Fruit fly (Drosophila melanogaster) whole organism, embryonic: ENCODE measurements around the gene CG15390.

Experiments
- Abd-B ChIP-seq: fragments of 200-800 bp; sonication (Bioruptor generic); optimal IDR thresholded peaks from 2 replicates; lab custom pipeline; 2018; ENCODE audit warnings: missing biosample characterization, mild to moderate bottlenecking, missing genetic modification characterization, moderate library complexity
- BtbVII ChIP-seq: fragments of 200-800 bp; sonication (Bioruptor generic); optimal IDR thresholded peaks from 3 replicates; lab custom pipeline; 2017; ENCODE audit warnings: missing biosample characterization, mild to moderate bottlenecking, missing genetic modification characterization
- CG10147 ChIP-seq: fragments of 200-800 bp; sonication (Bioruptor generic); optimal IDR thresholded peaks from 2 replicates; lab custom pipeline; 2019; ENCODE audit warnings: missing biosample characterization, mild to moderate bottlenecking, missing genetic modification characterization, moderate library complexity
- CG10565 ChIP-seq: fragments of 200-800 bp; sonication (Bioruptor generic); optimal IDR thresholded peaks from 3 replicates; lab custom pipeline; 2016; ENCODE audit warnings: missing biosample characterization, mild to moderate bottlenecking, missing genetic modification characterization
- CG11247 ChIP-seq: fragments of 200-800 bp; sonication (Bioruptor generic); IDR thresholded peaks from 2 replicates; pipeline ENCODE4 v1.3.6; 2022; ENCODE audit warnings: missing biosample characterization, missing genetic modification characterization
- CG11504 ChIP-seq: fragments of 200-800 bp; sonication (Bioruptor generic); optimal IDR thresholded peaks from 3 replicates; lab custom pipeline; 2019; ENCODE audit warnings: missing biosample characterization, mild to moderate bottlenecking, missing genetic modification characterization, moderate library complexity
- CG11560 ChIP-seq: fragments of 200-800 bp; sonication (Bioruptor generic); IDR thresholded peaks from 3 replicates; pipeline ENCODE4 v1.3.6; 2022; ENCODE audit warnings: missing biosample characterization, missing genetic modification characterization
- CG11696 ChIP-seq: fragments of 200-800 bp; sonication (Bioruptor generic); IDR thresholded peaks from 2 replicates; pipeline ENCODE4 v1.3.6; 2022; ENCODE audit warnings: missing biosample characterization, missing genetic modification characterization
- CG12236 ChIP-seq: fragments of 200-800 bp; sonication (Bioruptor generic); optimal IDR thresholded peaks from 2 replicates; lab custom pipeline; 2016; ENCODE audit warnings: missing biosample characterization, missing genetic modification characterization
- CG1233 ChIP-seq: fragments of 200-800 bp; sonication (Bioruptor generic); optimal IDR thresholded peaks from 4 replicates; lab custom pipeline; 2018; ENCODE audit warnings: missing biosample characterization, mild to moderate bottlenecking, missing genetic modification characterization
- CG12744 ChIP-seq: fragments of 200-800 bp; sonication (Bioruptor generic); optimal IDR thresholded peaks from 2 replicates; lab custom pipeline; 2016; ENCODE audit warnings: missing biosample characterization, missing genetic modification characterization
- CG13624 ChIP-seq: fragments of 200-800 bp; sonication (Bioruptor generic); optimal IDR thresholded peaks from 2 replicates; lab custom pipeline; 2016; ENCODE audit warnings: missing biosample characterization, missing genetic modification characterization
- CG14050 ChIP-seq: fragments of 200-800 bp; sonication (Bioruptor generic); IDR thresholded peaks from 3 replicates; pipeline ENCODE4 v1.3.6; 2022; ENCODE audit warnings: missing biosample characterization, missing genetic modification characterization
- CG15269 ChIP-seq: fragments of 200-800 bp; sonication (Bioruptor generic); optimal IDR thresholded peaks from 2 replicates; lab custom pipeline; 2018; ENCODE audit warnings: missing biosample characterization, mild to moderate bottlenecking, missing genetic modification characterization, moderate library complexity
- CG17359 ChIP-seq: fragments of 200-800 bp; sonication (Bioruptor generic); optimal IDR thresholded peaks from 3 replicates; lab custom pipeline; 2018; ENCODE audit warnings: missing biosample characterization, mild to moderate bottlenecking, missing genetic modification characterization, moderate library complexity
- CG2678 ChIP-seq: fragments of 200-800 bp; sonication (Bioruptor generic); optimal IDR thresholded peaks from 3 replicates; lab custom pipeline; 2019; ENCODE audit warnings: missing biosample characterization, mild to moderate bottlenecking, missing genetic modification characterization, moderate library complexity
- CG2889 ChIP-seq: fragments of 200-800 bp; sonication (Bioruptor generic); IDR thresholded peaks from 3 replicates; pipeline ENCODE4 v1.3.6; 2022; ENCODE audit warnings: missing biosample characterization, missing genetic modification characterization
- CG34224 ChIP-seq: fragments of 200-800 bp; sonication (Bioruptor generic); IDR thresholded peaks from 3 replicates; pipeline ENCODE4 v1.3.6; 2022; ENCODE audit warnings: missing biosample characterization, missing genetic modification characterization; ENCODE audit not compliant: partially characterized antibody
- CG3847 ChIP-seq: fragments of 200-800 bp; sonication (Bioruptor generic); IDR thresholded peaks from 2 replicates; pipeline ENCODE4 v1.3.6; 2022; ENCODE audit warnings: missing biosample characterization, missing genetic modification characterization
- CG4282 ChIP-seq: fragments of 200-800 bp; sonication (Bioruptor generic); optimal IDR thresholded peaks from 2 replicates; lab custom pipeline; 2016; ENCODE audit warnings: missing biosample characterization, missing genetic modification characterization
- CG6683 ChIP-seq: fragments of 200-800 bp; sonication (Bioruptor generic); optimal IDR thresholded peaks from 2 replicates; lab custom pipeline; 2017; ENCODE audit warnings: missing biosample characterization, mild to moderate bottlenecking, missing genetic modification characterization, missing genetic modification reagents
- CG8281 ChIP-seq: fragments of 200-800 bp; sonication (Bioruptor generic); optimal IDR thresholded peaks from 2 replicates; lab custom pipeline; 2018; ENCODE audit warnings: missing biosample characterization, mild to moderate bottlenecking, missing genetic modification characterization, moderate library complexity
- CrebB ChIP-seq: fragments of 200-800 bp; sonication (Bioruptor generic); optimal IDR thresholded peaks from 3 replicates; lab custom pipeline; 2018; ENCODE audit warnings: missing biosample characterization, mild to moderate bottlenecking, missing genetic modification characterization
- D ChIP-seq, 2 experiments: fragments of 200-800 bp in 1 of 2; fragments of >200 bp in 1 of 2; sonication (Bioruptor generic) in 1 of 2; optimal IDR thresholded peaks; 2 replicates in 1 of 2; 3 replicates in 1 of 2; lab custom pipeline; 2017; ENCODE audit warnings: mild to moderate bottlenecking in 1 of 2, missing biosample characterization in 1 of 2, missing genetic modification characterization in 1 of 2, missing genetic modification reagents in 1 of 2
- Dref ChIP-seq: fragments of 200-800 bp; sonication (Bioruptor generic); IDR thresholded peaks from 2 replicates; pipeline ENCODE4 v1.3.6; 2022; ENCODE audit warnings: missing biosample characterization, missing genetic modification characterization
- Eip74EF ChIP-seq, 2 experiments: fragments of 200-800 bp in 1 of 2; fragments of >200 bp in 1 of 2; sonication (Bioruptor generic) in 1 of 2; optimal IDR thresholded peaks; 2 replicates each; lab custom pipeline; 2017 to 2019; ENCODE audit warnings: missing biosample characterization in 2 of 2, missing genetic modification characterization in 2 of 2, mild to moderate bottlenecking in 1 of 2, moderate library complexity in 1 of 2
- Fer1 ChIP-seq: fragments of 200-800 bp; sonication (Bioruptor generic); optimal IDR thresholded peaks from 2 replicates; lab custom pipeline; 2017; ENCODE audit warnings: missing biosample characterization, mild to moderate bottlenecking, missing genetic modification characterization
- MBD-R2 ChIP-seq: fragments of 200-800 bp; sonication (Bioruptor generic); IDR thresholded peaks from 2 replicates; pipeline ENCODE4 v1.3.6; 2022; ENCODE audit warnings: missing biosample characterization, missing genetic modification characterization
- Max ChIP-seq: fragments of 200-800 bp; sonication (Bioruptor generic); optimal IDR thresholded peaks from 2 replicates; lab custom pipeline; 2016; ENCODE audit warnings: missing biosample characterization, mild to moderate bottlenecking, missing genetic modification characterization
- Med ChIP-seq: fragments of 200-800 bp; sonication (Bioruptor generic); peaks from one replicate; lab custom pipeline; 2016; ENCODE audit warnings: missing biosample characterization, missing genetic modification characterization, mild to moderate bottlenecking, inconsistent platforms, moderate library complexity
- NC2α ChIP-seq: fragments of 200-800 bp; sonication (Bioruptor generic); optimal IDR thresholded peaks from 2 replicates; lab custom pipeline; 2016; ENCODE audit warnings: missing biosample characterization, missing genetic modification characterization
- Oaz ChIP-seq: fragments of 200-800 bp; sonication (Bioruptor generic); IDR thresholded peaks from 2 replicates; pipeline ENCODE4 v1.3.6; 2022; ENCODE audit warnings: missing biosample characterization, missing genetic modification characterization
- Ravus ChIP-seq: fragments of 200-800 bp; sonication (Bioruptor generic); IDR thresholded peaks from 2 replicates; pipeline ENCODE4 v1.3.6; 2022; ENCODE audit warnings: missing biosample characterization, missing genetic modification characterization
- Rfx ChIP-seq: fragments of 200-800 bp; sonication (Bioruptor generic); IDR thresholded peaks from 2 replicates; pipeline ENCODE4 v1.3.6; 2022; ENCODE audit warnings: missing biosample characterization, missing genetic modification characterization
- Xbp1 ChIP-seq: fragments of 200-800 bp; sonication (Bioruptor generic); optimal IDR thresholded peaks from 3 replicates; lab custom pipeline; 2016; ENCODE audit warnings: missing biosample characterization, mild to moderate bottlenecking, missing genetic modification characterization
- bab2 ChIP-seq: fragments of 200-800 bp; sonication (Bioruptor generic); optimal IDR thresholded peaks from 2 replicates; lab custom pipeline; 2016; ENCODE audit warnings: missing biosample characterization, missing genetic modification characterization
- ci ChIP-seq: fragments of 200-800 bp; sonication (Bioruptor generic); IDR thresholded peaks from 3 replicates; pipeline ENCODE4 v1.3.6; 2022; ENCODE audit warnings: missing biosample characterization, missing genetic modification characterization
- hb ChIP-seq: fragments of 200-800 bp; sonication (Bioruptor generic); IDR thresholded peaks from 3 replicates; pipeline ENCODE4 v1.3.6; 2022; ENCODE audit warnings: missing biosample characterization, missing genetic modification characterization; ENCODE audit not compliant: partially characterized antibody
- kni ChIP-seq: fragments of 200-800 bp; sonication (Bioruptor generic); optimal IDR thresholded peaks from 3 replicates; lab custom pipeline; 2017; ENCODE audit warnings: mild to moderate bottlenecking, missing biosample characterization, missing genetic modification reagents, missing genetic modification characterization
- lab ChIP-seq: fragments of 200-800 bp; sonication (Bioruptor generic); optimal IDR thresholded peaks from 3 replicates; lab custom pipeline; 2017; ENCODE audit warnings: missing biosample characterization, missing genetic modification characterization, mild to moderate bottlenecking, moderate library complexity, missing genetic modification reagents
- luna ChIP-seq: fragments of 200-800 bp; sonication (Bioruptor generic); optimal IDR thresholded peaks from 2 replicates; lab custom pipeline; 2016; ENCODE audit warnings: missing biosample characterization, missing genetic modification characterization
- seq ChIP-seq: fragments of 200-800 bp; sonication (Bioruptor generic); IDR thresholded peaks from 2 replicates; pipeline ENCODE4 v1.3.6; 2022; ENCODE audit warnings: missing biosample characterization, missing genetic modification characterization
- sna ChIP-seq: fragments of 200-800 bp; sonication (Bioruptor generic); IDR thresholded peaks from 2 replicates; pipeline ENCODE4 v1.3.6; 2022; ENCODE audit warnings: missing biosample characterization, missing genetic modification characterization; ENCODE audit not compliant: partially characterized antibody
- stc ChIP-seq: fragments of 200-800 bp; sonication (Bioruptor generic); IDR thresholded peaks from 2 replicates; pipeline ENCODE4 v1.3.6; 2022; ENCODE audit warnings: missing biosample characterization, missing genetic modification characterization
- sug ChIP-seq: fragments of 200-800 bp; optimal IDR thresholded peaks from 2 replicates; lab custom pipeline; 2019; ENCODE audit warnings: missing biosample characterization, mild to moderate bottlenecking, missing genetic modification characterization, moderate library complexity
- toy ChIP-seq: fragments of 200-800 bp; sonication (Bioruptor generic); IDR thresholded peaks from 2 replicates; pipeline ENCODE4 v1.3.6; 2022; ENCODE audit warnings: missing biosample characterization, missing genetic modification characterization
- ttk ChIP-seq: fragments of 200-800 bp; sonication (Bioruptor generic); IDR thresholded peaks from 2 replicates; pipeline ENCODE4 v2.1.2; 2022; ENCODE audit warnings: missing biosample characterization, missing genetic modification characterization
- twi ChIP-seq: fragments of 200-800 bp; optimal IDR thresholded peaks from 2 replicates; lab custom pipeline; 2019; ENCODE audit warnings: missing biosample characterization, mild to moderate bottlenecking, missing genetic modification characterization, moderate library complexity
- usp ChIP-seq: fragments of >200 bp; optimal IDR thresholded peaks from 2 replicates; lab custom pipeline; 2017; ENCODE audit warnings: missing biosample characterization, missing genetic modification characterization
- vvl ChIP-seq: fragments of 200-800 bp; sonication (Bioruptor generic); IDR thresholded peaks from 2 replicates; pipeline ENCODE4 v1.3.6; 2022; ENCODE audit warnings: missing biosample characterization, missing genetic modification characterization
- zen2 ChIP-seq: fragments of 200-800 bp; sonication (Bioruptor generic); IDR thresholded peaks from 3 replicates; pipeline ENCODE4 v1.3.6; 2022; ENCODE audit warnings: missing biosample characterization, missing genetic modification characterization; ENCODE audit not compliant: partially characterized antibody

CG15390 gene

DNA sequence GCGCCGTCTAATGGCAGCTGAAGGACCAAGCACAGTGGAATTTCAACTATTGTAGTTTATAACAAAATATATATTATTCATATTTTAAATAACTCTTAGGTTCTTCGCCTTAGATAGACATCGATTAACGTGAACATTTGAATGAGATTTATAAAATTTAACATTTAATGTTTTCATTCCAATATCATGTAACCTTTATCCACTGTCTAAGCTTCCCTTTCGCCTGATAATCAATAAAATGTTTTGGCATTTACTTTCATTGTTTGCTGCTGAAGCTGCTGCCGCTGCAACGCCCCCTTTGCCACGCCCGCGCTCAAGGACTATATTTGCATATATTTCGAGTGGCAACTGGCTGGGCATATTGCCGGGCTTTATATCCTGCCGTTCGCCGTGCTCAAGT is 20.4 kb downstream of the CG15390 start (continued):
- TF ChIP-seq CG11504 (tag; lab: Kevin White, UChicago) (peak; percentile 40), Dref (no peak), CG12744 (no peak), CG11560 (tag; lab: Robert Waterston, UW) (no peak), Rfx (GFP tag; lab: Robert Waterston, UW) (no peak), Med (GFP tag; lab: Kevin White, UChicago) (peak; percentile 70), CG10147 (GFP tag; lab: Kevin White, UChicago) (no peak), D (optimal IDR thresholded peaks at IDR 0.05; lab: Kevin White, UChicago) (no peak), D (GFP tag; optimal IDR thresholded peaks at IDR 0.05; lab: Kevin White, UChicago) (no peak), BtbVII (GFP tag; lab: Kevin White, UChicago) (no peak), usp (GFP tag; lab: Kevin White, UChicago) (no peak), zen2 (GFP tag; lab: Robert Waterston, UW) (no peak), stc (GFP tag; lab: Robert Waterston, UW) (no peak), CG12236 (no peak), kni (GFP tag; lab: Kevin White, UChicago) (no peak), CG2889 (GFP tag; lab: Robert Waterston, UW) (no peak), Eip74EF (GFP tag; optimal IDR thresholded peaks at IDR 0.05; lab: Kevin White, UChicago) (no peak), CG3847 (GFP tag; lab: Robert Waterston, UW) (no peak), CG2678 (tag; lab: Kevin White, UChicago) (peak; percentile 36), CG17359 (peak; percentile 7), bab2 (GFP tag; lab: Kevin White, UChicago) (no peak), Xbp1 (no peak), CG13624 (GFP tag; lab: Kevin White, UChicago) (no peak), vvl (GFP tag; lab: Robert Waterston, UW) (peak; percentile 27; the same call in 1 of the 2 replicates), MBD-R2 (GFP tag; lab: Robert Waterston, UW) (no peak), Ravus (GFP tag; lab: Robert Waterston, UW) (no peak), ci (GFP tag; lab: Robert Waterston, UW) (no peak), CG10565 (no peak), CG11247 (no peak), CG15269 (tag; lab: Kevin White, UChicago) (peak; percentile 3), sug (tag; lab: Kevin White, UChicago) (no peak), sna (GFP tag; lab: Robert Waterston, UW) (no peak), CG14050 (GFP tag; lab: Robert Waterston, UW) (no peak), NC2α (GFP tag; lab: Kevin White, UChicago) (no peak), CrebB (no peak), lab (GFP tag; lab: Kevin White, UChicago) (peak; percentile 35), Fer1 (GFP tag; lab: Kevin White, UChicago) (peak; percentile 18), luna (GFP tag; lab: Kevin White, UChicago) (no peak), CG11696 (GFP tag; lab: Robert Waterston, UW) (no peak), CG6683 (GFP tag; lab: Kevin White, UChicago) (no peak), Max (no peak), toy (GFP tag; lab: Robert Waterston, UW) (no peak), CG4282 (GFP tag; lab: Kevin White, UChicago) (no peak), hb (GFP tag; lab: Robert Waterston, UW) (no peak), seq (GFP tag; lab: Robert Waterston, UW) (no peak), Oaz (no peak), ttk (no peak), CG1233 (no peak), Abd-B (GFP tag; lab: Kevin White, UChicago) (no peak), CG8281 (no peak), CG34224 (GFP tag; lab: Robert Waterston, UW) (no peak), twi (tag; lab: Kevin White, UChicago) (no peak)
